Fruit fly (Drosophila melanogaster): ENCODE data around the gene alpha-Est1.

Gene alpha-Est1

DNA sequence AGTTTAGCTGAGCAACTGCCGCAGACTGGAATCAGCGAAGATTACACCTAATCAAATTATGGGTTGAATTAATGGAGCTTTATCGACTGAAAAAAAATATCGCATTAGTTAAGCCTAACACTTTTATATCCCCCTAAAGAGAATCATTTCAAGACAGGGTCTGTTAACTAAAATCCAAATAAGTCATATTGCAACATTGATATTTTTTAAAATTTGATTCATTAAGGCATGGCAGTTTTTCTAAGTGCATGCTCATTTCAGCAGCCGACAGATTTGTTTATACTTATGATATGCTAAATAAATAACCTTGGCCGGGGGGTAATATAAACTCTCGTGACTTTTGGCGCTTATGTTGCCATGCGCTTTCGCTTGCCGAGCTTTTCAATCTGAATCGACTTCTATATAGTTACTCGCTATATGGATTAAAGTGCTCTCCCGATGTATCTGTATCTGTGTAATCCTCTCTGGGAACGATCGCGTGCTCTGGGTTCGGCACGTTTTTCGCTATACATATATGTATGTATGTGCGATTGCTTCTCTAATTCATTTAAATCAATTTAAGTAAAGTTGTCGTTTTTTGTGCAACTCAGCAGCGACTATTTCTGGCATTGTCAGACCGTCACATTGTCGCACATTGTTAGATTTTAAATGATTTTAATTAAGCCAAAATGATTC is 42.5 kb downstream of the alpha-Est1 start:
- TF ChIP-seq tj (GFP tag; optimal IDR thresholded peaks at IDR 0.05) (no peak), CG11617 (GFP tag; optimal IDR thresholded peaks at IDR 0.05) (no peak), CG7101 (tag; optimal IDR thresholded peaks at IDR 0.05) (peak; percentile 2), CG12768 (GFP tag; optimal IDR thresholded peaks at IDR 0.05) (no peak), cnc (optimal IDR thresholded peaks at IDR 0.05) (no peak), CG5204 (GFP tag; optimal IDR thresholded peaks at IDR 0.05) (peak; percentile 53), Clk (GFP tag; optimal IDR thresholded peaks at IDR 0.05) (no peak), kay (GFP tag; ENCODE audit: borderline replicate concordance) (peak; percentile 74), bab1 (GFP tag; optimal IDR thresholded peaks at IDR 0.05) (no peak), toe (GFP tag; optimal IDR thresholded peaks at IDR 0.05) (no peak), CG7045 (GFP tag; optimal IDR thresholded peaks at IDR 0.05) (peak; percentile 43), CG1620 (GFP tag; optimal IDR thresholded peaks at IDR 0.05) (no peak), CG14711 (tag; optimal IDR thresholded peaks at IDR 0.05) (peak; percentile 67), pad (GFP tag; optimal IDR thresholded peaks at IDR 0.05) (peak; percentile 19), Hr96 (GFP tag; optimal IDR thresholded peaks at IDR 0.05) (no peak)

DNA sequence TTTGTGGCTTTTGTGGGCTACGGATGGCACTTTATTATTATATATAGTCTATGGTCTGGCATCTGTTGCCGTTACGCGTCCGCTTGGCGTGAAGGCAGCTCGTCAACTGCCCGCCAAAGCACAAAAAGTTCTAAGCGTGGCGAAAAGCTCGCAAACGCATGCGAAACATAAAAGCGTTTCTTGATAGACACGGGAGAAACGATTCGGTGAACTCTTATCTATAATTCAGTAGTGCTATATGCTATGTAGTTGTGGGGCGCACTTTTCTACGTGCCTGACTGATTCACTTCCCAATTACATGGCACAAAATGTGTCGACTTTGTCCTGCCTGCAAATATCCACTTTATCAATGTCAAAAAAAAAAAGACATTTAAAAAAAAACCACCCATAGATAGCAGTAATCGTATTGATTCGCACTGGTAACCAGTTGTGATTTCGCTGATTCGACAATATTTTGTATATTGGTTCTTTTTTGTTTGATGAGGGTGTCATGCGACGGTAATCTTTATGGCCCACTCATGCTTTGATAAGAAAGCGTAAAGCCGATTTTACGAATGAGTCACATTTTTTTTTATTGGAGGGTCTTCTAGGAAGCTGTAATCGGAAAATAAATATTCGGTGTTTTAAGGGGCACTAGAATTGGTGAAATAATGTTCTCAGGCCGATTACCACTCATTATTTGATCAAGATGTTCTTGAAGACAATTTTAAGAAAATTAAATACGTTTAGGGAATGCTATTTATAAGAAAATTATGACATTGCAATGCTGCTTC is 43.7 kb downstream of the alpha-Est1 start, which contains the start of gene alpha-Est9:
Gene alpha-Est9 (minus strand): TSS at position 110 of the 773 bp plus-strand sequence.
- TF ChIP-seq CG1620 (GFP tag; optimal IDR thresholded peaks at IDR 0.05) (no peak), CG11617 (GFP tag; optimal IDR thresholded peaks at IDR 0.05) (peak; percentile 16), Crg-1 (GFP tag; optimal IDR thresholded peaks at IDR 0.05) (no peak), CG12768 (GFP tag; optimal IDR thresholded peaks at IDR 0.05) (peak; percentile 33), Mnt (GFP tag; optimal IDR thresholded peaks at IDR 0.05) (peak; percentile 74), kay (GFP tag; ENCODE audit: borderline replicate concordance) (peak; percentile 95), pad (GFP tag; optimal IDR thresholded peaks at IDR 0.05) (peak; percentile 11), ovo (GFP tag; optimal IDR thresholded peaks at IDR 0.05) (no peak), CG33017 (tag; optimal IDR thresholded peaks at IDR 0.05) (peak; percentile 25), CG5204 (GFP tag; optimal IDR thresholded peaks at IDR 0.05) (no peak), Hr96 (GFP tag; optimal IDR thresholded peaks at IDR 0.05) (peak; percentile 39), CG7101 (tag; optimal IDR thresholded peaks at IDR 0.05) (peak; percentile 14), CG7045 (GFP tag; optimal IDR thresholded peaks at IDR 0.05) (no peak), cic (GFP tag; optimal IDR thresholded peaks at IDR 0.05) (peak; percentile 59), CG14711 (tag; optimal IDR thresholded peaks at IDR 0.05) (peak; percentile 1), tj (GFP tag; optimal IDR thresholded peaks at IDR 0.05) (peak; percentile 60), toe (GFP tag; optimal IDR thresholded peaks at IDR 0.05) (no peak), bab1 (GFP tag; optimal IDR thresholded peaks at IDR 0.05) (no peak)

DNA sequence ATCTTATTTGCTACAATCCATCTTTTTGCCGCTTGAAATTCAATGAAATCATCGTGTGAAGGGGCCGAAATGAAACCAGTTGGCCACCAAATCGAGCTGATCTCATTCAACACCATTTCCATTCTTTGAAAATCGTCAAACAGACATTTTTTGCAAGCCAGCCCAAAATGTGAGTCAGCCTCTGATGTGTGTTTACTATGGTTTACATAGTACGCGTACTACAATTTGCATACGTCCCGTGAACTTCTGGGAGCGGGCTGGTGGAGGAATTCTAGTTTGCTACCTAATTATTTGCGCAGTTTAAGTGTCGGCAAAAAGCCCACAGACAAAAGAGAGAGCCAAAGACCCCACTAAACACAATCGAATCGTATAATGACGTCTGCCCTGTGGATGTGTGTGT is 45.7 kb downstream of the alpha-Est1 start:
- TF ChIP-seq CG1620 (GFP tag; optimal IDR thresholded peaks at IDR 0.05) (no peak), tj (GFP tag; optimal IDR thresholded peaks at IDR 0.05) (peak; percentile 62), ovo (GFP tag; optimal IDR thresholded peaks at IDR 0.05) (no peak)

DNA sequence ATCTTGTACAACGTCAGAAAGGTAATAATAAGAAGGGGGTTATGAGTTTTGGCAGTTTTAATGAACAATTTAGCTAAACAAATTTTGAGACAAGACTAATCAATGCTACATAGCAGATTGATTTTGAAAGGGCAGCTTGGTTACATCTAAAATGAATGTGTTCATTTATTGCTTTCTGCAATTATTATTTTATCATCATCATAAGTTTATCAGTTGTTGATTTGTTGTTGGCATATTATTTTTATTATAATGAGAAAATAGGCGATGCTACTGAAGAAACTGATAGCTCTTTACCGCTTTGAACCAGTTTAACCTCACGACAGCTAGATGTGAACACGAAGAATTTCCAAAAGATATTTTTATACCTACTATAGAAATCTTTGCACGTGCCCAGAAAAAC is 46.6 kb downstream of the alpha-Est1 start, which contains the start of gene Mics1:
Gene Mics1 (minus strand): TSS at position 101 of the 400 bp plus-strand sequence.
- TF ChIP-seq Crg-1 (GFP tag; optimal IDR thresholded peaks at IDR 0.05) (no peak), bab1 (GFP tag; optimal IDR thresholded peaks at IDR 0.05) (no peak), CG1620 (GFP tag; optimal IDR thresholded peaks at IDR 0.05) (no peak), Clk (GFP tag; optimal IDR thresholded peaks at IDR 0.05) (no peak), toe (GFP tag; optimal IDR thresholded peaks at IDR 0.05) (no peak), CG12768 (GFP tag; optimal IDR thresholded peaks at IDR 0.05) (no peak), Hr96 (GFP tag; optimal IDR thresholded peaks at IDR 0.05) (no peak)

DNA sequence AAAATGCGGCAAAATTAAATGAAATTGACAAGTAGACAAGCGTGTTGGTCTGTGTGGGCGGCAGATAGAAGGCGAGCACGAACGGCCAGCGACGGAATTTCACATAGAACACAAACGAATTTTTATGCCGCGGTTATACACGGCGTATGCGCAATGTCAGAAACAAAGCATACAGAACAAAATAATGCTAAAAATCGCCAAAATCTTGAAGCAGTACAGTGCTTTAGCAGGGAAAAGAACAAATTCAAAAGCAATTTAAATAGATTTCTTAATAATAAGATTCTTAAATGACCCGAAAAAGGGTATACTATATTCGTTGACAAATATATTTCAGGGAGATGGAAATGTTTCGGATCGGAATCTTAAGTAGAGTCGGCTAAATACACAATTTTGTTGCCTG is 48.4 kb downstream of the alpha-Est1 start:
- TF ChIP-seq Clk (GFP tag; optimal IDR thresholded peaks at IDR 0.05) (no peak), Crg-1 (GFP tag; optimal IDR thresholded peaks at IDR 0.05) (no peak), CG33017 (tag; optimal IDR thresholded peaks at IDR 0.05) (no peak), CG12768 (GFP tag; optimal IDR thresholded peaks at IDR 0.05) (no peak), tj (GFP tag; optimal IDR thresholded peaks at IDR 0.05) (no peak), Mnt (GFP tag; optimal IDR thresholded peaks at IDR 0.05) (no peak), CG7045 (GFP tag; optimal IDR thresholded peaks at IDR 0.05) (no peak), CG14711 (tag; optimal IDR thresholded peaks at IDR 0.05) (no peak), CG7101 (tag; optimal IDR thresholded peaks at IDR 0.05) (no peak), pad (GFP tag; optimal IDR thresholded peaks at IDR 0.05) (no peak), cic (GFP tag; optimal IDR thresholded peaks at IDR 0.05) (no peak), CG11617 (GFP tag; optimal IDR thresholded peaks at IDR 0.05) (no peak), cnc (optimal IDR thresholded peaks at IDR 0.05) (no peak), toe (GFP tag; optimal IDR thresholded peaks at IDR 0.05) (no peak), bab1 (GFP tag; optimal IDR thresholded peaks at IDR 0.05) (no peak), kay (GFP tag; ENCODE audit: borderline replicate concordance) (no peak), Hr96 (GFP tag; optimal IDR thresholded peaks at IDR 0.05) (no peak), CG5204 (GFP tag; optimal IDR thresholded peaks at IDR 0.05) (no peak), ovo (GFP tag; optimal IDR thresholded peaks at IDR 0.05) (no peak)

DNA sequence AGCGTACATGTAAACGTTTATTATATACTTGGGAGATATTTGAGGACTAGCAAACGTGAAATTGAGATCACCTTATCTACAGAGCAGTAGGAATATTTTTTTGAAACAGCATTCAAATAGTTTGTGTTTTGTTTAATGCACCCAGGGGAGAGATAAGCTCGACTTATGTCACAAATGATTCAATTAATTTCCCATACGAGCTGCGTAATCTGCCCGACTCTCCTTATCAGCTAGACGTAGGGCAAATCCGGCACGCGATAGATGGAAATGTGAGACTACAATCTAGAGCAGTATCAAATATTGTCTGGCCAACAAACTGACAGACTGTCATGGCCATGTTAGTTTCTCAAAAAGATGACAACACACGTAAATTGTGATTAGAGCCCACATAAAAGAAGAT is 49.4 kb downstream of the alpha-Est1 start:
- TF ChIP-seq cnc (optimal IDR thresholded peaks at IDR 0.05), result no peak
- TF ChIP-seq bab1 (GFP tag; optimal IDR thresholded peaks at IDR 0.05), result no peak
- no peak for TF ChIP-seq CG5204 (GFP tag; optimal IDR thresholded peaks at IDR 0.05)
- TF ChIP-seq Crg-1 (GFP tag; optimal IDR thresholded peaks at IDR 0.05), result no peak
- TF ChIP-seq kay (GFP tag; ENCODE audit: borderline replicate concordance), result peak; percentile 89
- TF ChIP-seq cic (GFP tag; optimal IDR thresholded peaks at IDR 0.05), result peak; percentile 10
